Worm (Caenorhabditis elegans) whole organism, late embryonic: ENCODE results near the gene clec-125.

Source experiments
- ama-1 ChIP-seq: fragments of 150-350 bp; optimal IDR thresholded peaks from 2 replicates; lab custom pipeline; 2014
- ceh-19 ChIP-seq: fragments of 200-800 bp; sonication (Bioruptor generic); optimal IDR thresholded peaks from 2 replicates; lab custom pipeline; 2018; ENCODE audit warnings: mild to moderate bottlenecking, missing genetic modification characterization, missing compliant biosample characterization
- ceh-22 ChIP-seq: sonication (generic microtip); optimal IDR thresholded peaks from 2 replicates; lab custom pipeline; 2017; ENCODE audit warnings: missing biosample characterization, missing genetic modification characterization
- fkh-6 ChIP-seq: sonication (generic microtip); optimal IDR thresholded peaks from 2 replicates; lab custom pipeline; 2016; ENCODE audit warnings: missing genetic modification characterization, missing compliant biosample characterization
- gmeb-2 ChIP-seq: sonication (generic microtip); optimal IDR thresholded peaks from 2 replicates; lab custom pipeline; 2016; ENCODE audit warnings: missing genetic modification characterization, inconsistent platforms, missing compliant biosample characterization
- pha-4 ChIP-seq: fragments of 150-350 bp; optimal IDR thresholded peaks from 2 replicates; lab custom pipeline; 2018; ENCODE audit warnings: missing biosample characterization, missing genetic modification reagents, missing genetic modification characterization
- unc-86 ChIP-seq: sonication (generic microtip); optimal IDR thresholded peaks from 2 replicates; lab custom pipeline; 2016; ENCODE audit warnings: missing genetic modification characterization, missing compliant biosample characterization

DNA sequence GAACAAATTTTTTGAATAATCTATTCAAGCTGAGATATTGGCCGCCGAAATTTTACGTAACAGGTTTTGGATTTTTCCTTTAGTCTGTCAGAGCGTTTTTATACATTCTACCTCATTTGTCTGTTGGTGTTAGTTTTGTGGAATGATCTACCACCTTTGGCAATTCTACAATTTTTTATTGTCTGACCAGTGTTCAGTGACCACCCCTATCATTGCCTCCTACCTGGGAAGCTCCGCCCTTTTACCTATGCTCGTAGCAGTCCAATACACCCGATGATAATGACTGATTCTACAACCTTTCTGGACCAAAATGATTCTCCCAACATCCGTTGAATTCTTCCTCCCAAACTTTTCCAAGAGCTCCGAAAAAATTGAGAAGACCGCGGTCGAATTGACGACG, 42.1 kb upstream of the clec-125 start, which contains the start of gene sdz-32:
- TF ChIP-seq ama-1 (no peak), gmeb-2 (tag; lab: Kevin White, UChicago) (no peak), unc-86 (tag; lab: Kevin White, UChicago) (no peak), ceh-19 (no peak), ceh-22 (no peak), fkh-6 (tag; lab: Kevin White, UChicago) (no peak), pha-4 (tag; lab: Kevin White, UChicago) (no peak)
